Worm (Caenorhabditis elegans) whole organism, early embryonic: ENCODE measurements around the gene W05E10.2.

Source experiments
- B0310.2 ChIP-seq: sonication (generic microtip); optimal IDR thresholded peaks from 2 replicates; lab custom pipeline; 2016; ENCODE audit warnings: mild to moderate bottlenecking, missing genetic modification characterization, missing compliant biosample characterization
- F13C5.2 ChIP-seq: sonication (generic microtip); optimal IDR thresholded peaks from 2 replicates; lab custom pipeline; 2017; ENCODE audit warnings: mild to moderate bottlenecking, missing genetic modification characterization, inconsistent platforms, missing compliant biosample characterization
- aly-1 ChIP-seq: sonication (generic microtip); optimal IDR thresholded peaks from 2 replicates; lab custom pipeline; 2016; ENCODE audit warnings: missing genetic modification characterization, missing compliant biosample characterization
- ama-1 ChIP-seq: fragments of 150-350 bp; optimal IDR thresholded peaks from 2 replicates; lab custom pipeline; 2014
- ceh-13 ChIP-seq: fragments of 200-800 bp; sonication (Bioruptor generic); optimal IDR thresholded peaks from 2 replicates; lab custom pipeline; 2018; ENCODE audit warnings: mild to moderate bottlenecking, missing genetic modification characterization, missing compliant biosample characterization
- ceh-36 ChIP-seq: sonication (generic microtip); optimal IDR thresholded peaks from 2 replicates; lab custom pipeline; 2016; ENCODE audit warnings: missing genetic modification characterization, inconsistent platforms, missing compliant biosample characterization
- ets-7 ChIP-seq: sonication (generic microtip); optimal IDR thresholded peaks from 2 replicates; lab custom pipeline; 2016; ENCODE audit warnings: missing genotype, missing genetic modification characterization, missing compliant biosample characterization
- flt-1 ChIP-seq: fragments of 200-800 bp; sonication (Bioruptor generic); IDR thresholded peaks from 2 replicates; pipeline ENCODE4 v1.3.6; 2022; ENCODE audit warnings: missing genetic modification characterization, missing compliant biosample characterization
- hmbx-1 ChIP-seq: sonication (generic microtip); optimal IDR thresholded peaks from 2 replicates; lab custom pipeline; 2016; ENCODE audit warnings: mild to moderate bottlenecking, missing genetic modification characterization, missing compliant biosample characterization
- hmg-4 ChIP-seq: fragments of 200-800 bp; sonication (Bioruptor generic); optimal IDR thresholded peaks from 2 replicates; lab custom pipeline; 2018; ENCODE audit warnings: mild to moderate bottlenecking, missing genetic modification characterization, missing compliant biosample characterization
- hnd-1 ChIP-seq: sonication (generic microtip); optimal IDR thresholded peaks from 2 replicates; lab custom pipeline; 2016; ENCODE audit warnings: missing genetic modification characterization, missing compliant biosample characterization
- pes-1 ChIP-seq: fragments of 200-800 bp; sonication (Bioruptor generic); IDR thresholded peaks from 2 replicates; pipeline ENCODE4 v1.3.6; 2022; ENCODE audit warnings: missing genetic modification reagents, missing genetic modification characterization, missing compliant biosample characterization
- scrt-1 ChIP-seq: fragments of 200-800 bp; sonication (Bioruptor generic); IDR thresholded peaks from 2 replicates; pipeline ENCODE4 v1.3.6; 2022; ENCODE audit warnings: missing genetic modification characterization, missing compliant biosample characterization
- sea-1 ChIP-seq: fragments of 200-800 bp; sonication (Bioruptor generic); conservative IDR thresholded peaks from 2 replicates; pipeline ENCODE4 v1.3.6; 2022; ENCODE audit warnings: missing genetic modification characterization, missing compliant biosample characterization
- tbx-11 ChIP-seq: fragments of 200-800 bp; sonication (Bioruptor generic); IDR thresholded peaks from 2 replicates; pipeline ENCODE4 v1.3.6; 2022; ENCODE audit warnings: missing genetic modification characterization, missing compliant biosample characterization
- tbx-37 ChIP-seq: fragments of 200-800 bp; sonication (Bioruptor generic); conservative IDR thresholded peaks from 2 replicates; pipeline ENCODE4 v1.3.6; 2022; ENCODE audit warnings: missing genetic modification reagents, missing genetic modification characterization, missing compliant biosample characterization
- tra-4 ChIP-seq: sonication (generic microtip); optimal IDR thresholded peaks from 2 replicates; lab custom pipeline; 2017; ENCODE audit warnings: missing genetic modification characterization, missing compliant biosample characterization

Gene W05E10.2

ce11 chrV:11680519-11681203 lies 6.3 kb upstream of the W05E10.2 start:
- TF ChIP-seq flt-1 (GFP tag; lab: Robert Waterston, UW) (no peak), scrt-1 (GFP tag; lab: Robert Waterston, UW) (0 out of 2 replicates have a peak, but pooled peaks have one; percentile 44), B0310.2 (no peak)

- TF ChIP-seq flt-1 (GFP tag; lab: Robert Waterston, UW) (no peak), hmg-4 (GFP tag; lab: Kevin White, UChicago) (no peak), ceh-13 (GFP tag; lab: Kevin White, UChicago) (no peak), ama-1 (no peak), hnd-1 (tag; lab: Kevin White, UChicago) (no peak), sea-1 (GFP tag; lab: Robert Waterston, UW) (no peak), hmbx-1 (no peak), F13C5.2 (tag; lab: Kevin White, UChicago) (no peak), tbx-37 (GFP tag; lab: Robert Waterston, UW) (no peak), ceh-36 (no peak), scrt-1 (GFP tag; lab: Robert Waterston, UW) (no peak), aly-1 (tag; lab: Kevin White, UChicago) (no peak), tra-4 (tag; lab: Kevin White, UChicago) (no peak), pes-1 (GFP tag; lab: Robert Waterston, UW) (no peak), B0310.2 (no peak), tbx-11 (GFP tag; lab: Robert Waterston, UW) (no peak)
These were observed 4.1 kb upstream of the W05E10.2 start for ce11 chrV:11682858-11683257.

DNA sequence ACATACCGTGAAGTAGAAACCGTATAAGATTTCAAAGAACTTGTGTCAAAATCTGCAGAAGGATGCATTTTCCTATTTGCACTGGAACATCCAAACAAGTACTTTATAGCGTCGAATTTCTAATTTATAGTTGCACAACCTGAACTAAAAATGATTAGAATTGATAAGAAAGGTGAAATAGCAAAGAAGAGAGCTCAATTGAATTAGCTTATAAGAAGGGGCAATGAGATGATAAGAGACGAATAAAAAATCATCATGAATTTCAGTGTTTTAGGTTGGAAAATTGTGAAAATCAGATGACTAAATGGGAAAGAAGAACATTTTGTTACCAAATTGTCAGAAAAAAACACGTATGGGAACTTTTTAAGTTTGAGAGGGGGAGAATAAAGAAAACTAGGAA lies 4.6 kb downstream of the W05E10.2 start, which contains the start of gene W05E10.1:
W05E10.1 (minus strand) TSS at position 139 of the 400 bp plus-strand sequence.
- TF ChIP-seq sea-1 (GFP tag; lab: Robert Waterston, UW) = no peak
- no peak for TF ChIP-seq hnd-1 (tag; lab: Kevin White, UChicago)
- TF ChIP-seq F13C5.2 (tag; lab: Kevin White, UChicago) = no peak
- no peak for TF ChIP-seq ama-1
- no peak for TF ChIP-seq tra-4 (tag; lab: Kevin White, UChicago)
- no peak for TF ChIP-seq ceh-36
- TF ChIP-seq aly-1 (tag; lab: Kevin White, UChicago) = no peak
- no peak for TF ChIP-seq flt-1 (GFP tag; lab: Robert Waterston, UW)
- no peak for TF ChIP-seq pes-1 (GFP tag; lab: Robert Waterston, UW)
- no peak for TF ChIP-seq tbx-11 (GFP tag; lab: Robert Waterston, UW)
- no peak for TF ChIP-seq ets-7 (tag; lab: Kevin White, UChicago)
- no peak for TF ChIP-seq B0310.2
- no peak for TF ChIP-seq hmg-4 (GFP tag; lab: Kevin White, UChicago)
- TF ChIP-seq scrt-1 (GFP tag; lab: Robert Waterston, UW) = no peak
- no peak for TF ChIP-seq hmbx-1

DNA sequence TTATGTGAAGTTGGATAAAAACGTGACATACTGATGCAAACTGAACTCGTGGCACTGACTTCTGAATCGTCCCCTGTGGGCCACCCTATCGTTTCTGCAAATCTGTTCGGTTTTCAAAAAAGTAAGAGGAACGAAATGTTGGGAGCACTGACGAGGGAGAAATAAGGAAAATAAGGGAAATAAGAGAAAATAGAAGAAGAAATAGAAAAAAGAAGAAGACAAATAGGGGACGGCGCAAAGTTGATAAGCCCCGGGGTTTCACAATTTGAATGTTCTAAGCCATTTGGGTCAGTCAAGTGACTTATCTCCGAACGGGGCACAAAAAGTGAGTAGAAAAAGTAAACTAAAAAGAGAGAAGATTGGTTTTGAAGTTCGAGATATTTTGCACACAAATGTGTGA lies 8.6 kb downstream of the W05E10.2 start, which contains the start of gene W05E10.5:
W05E10.5 (minus strand) TSS at position 101 of the 400 bp plus-strand sequence.
- no peak for TF ChIP-seq tbx-37 (GFP tag; lab: Robert Waterston, UW)
- TF ChIP-seq F13C5.2 (tag; lab: Kevin White, UChicago) = no peak
- TF ChIP-seq ets-7 (tag; lab: Kevin White, UChicago) = no peak
- TF ChIP-seq pes-1 (GFP tag; lab: Robert Waterston, UW) = no peak
- no peak for TF ChIP-seq hmbx-1
- TF ChIP-seq ceh-13 (GFP tag; lab: Kevin White, UChicago) = no peak
- no peak for TF ChIP-seq ama-1

DNA sequence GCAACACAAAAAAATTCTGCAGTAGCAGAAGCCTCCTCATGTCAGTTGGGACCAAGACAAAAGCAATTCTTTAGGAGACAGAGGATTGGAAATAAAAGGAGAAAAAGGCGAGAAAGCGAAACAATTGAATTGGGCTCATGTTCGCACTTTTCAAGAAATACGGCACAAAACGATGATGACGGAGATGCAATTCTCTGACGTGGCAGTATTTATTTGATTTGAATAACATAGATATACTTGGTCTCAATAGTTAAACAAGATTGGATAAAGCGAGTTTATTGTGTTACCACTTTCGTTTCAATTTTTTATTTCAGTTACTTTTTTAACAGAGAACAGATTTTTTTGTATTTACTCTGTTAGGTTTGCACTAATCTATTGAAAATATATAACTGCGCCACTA lies 10.5 kb downstream of the W05E10.2 start:
- no peak for TF ChIP-seq ceh-13 (GFP tag; lab: Kevin White, UChicago)
- TF ChIP-seq hmg-4 (GFP tag; lab: Kevin White, UChicago) = no peak
- no peak for TF ChIP-seq aly-1 (tag; lab: Kevin White, UChicago)
- TF ChIP-seq pes-1 (GFP tag; lab: Robert Waterston, UW) = no peak
- TF ChIP-seq flt-1 (GFP tag; lab: Robert Waterston, UW) = no peak
- TF ChIP-seq scrt-1 (GFP tag; lab: Robert Waterston, UW) = no peak
- TF ChIP-seq tbx-37 (GFP tag; lab: Robert Waterston, UW) = no peak
- no peak for TF ChIP-seq tra-4 (tag; lab: Kevin White, UChicago)
- no peak for TF ChIP-seq ama-1
- TF ChIP-seq ceh-36 = no peak

- TF ChIP-seq flt-1 (GFP tag; lab: Robert Waterston, UW) = no peak
- no peak for TF ChIP-seq scrt-1 (GFP tag; lab: Robert Waterston, UW)
- no peak for TF ChIP-seq B0310.2
- TF ChIP-seq tra-4 (tag; lab: Kevin White, UChicago) = no peak
These were observed 17.7 kb downstream of the W05E10.2 start for ce11 chrV:11704658-11705057.

DNA sequence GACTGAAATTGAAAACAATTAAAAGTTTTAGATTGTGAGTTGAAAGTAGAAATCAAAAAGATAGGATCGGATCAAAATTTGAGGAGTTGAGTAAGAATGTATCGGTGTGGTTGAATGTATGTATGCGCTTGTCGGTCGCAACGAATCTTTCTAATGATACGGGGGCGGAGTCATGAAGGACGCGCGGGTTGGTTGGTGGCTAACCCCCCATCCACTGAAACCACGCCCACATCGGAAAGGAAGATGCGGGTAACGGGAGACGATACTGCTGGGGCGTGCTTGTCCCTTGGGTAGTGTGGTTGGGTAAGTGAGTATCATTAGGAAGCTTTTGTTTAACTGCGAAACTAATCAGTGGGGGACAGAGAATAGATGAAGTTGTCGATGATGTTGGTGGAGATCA lies 18.4 kb downstream of the W05E10.2 start, which contains the start of gene ceh-32:
ceh-32 (minus strand) TSS at position 2 of the 400 bp plus-strand sequence.
- no peak for TF ChIP-seq tbx-37 (GFP tag; lab: Robert Waterston, UW)
- TF ChIP-seq tbx-11 (GFP tag; lab: Robert Waterston, UW) = no peak
- TF ChIP-seq hmbx-1 = no peak
- TF ChIP-seq F13C5.2 (tag; lab: Kevin White, UChicago) = peak; percentile 1
- no peak for TF ChIP-seq ama-1

- no peak for TF ChIP-seq sea-1 (GFP tag; lab: Robert Waterston, UW)
- TF ChIP-seq scrt-1 (GFP tag; lab: Robert Waterston, UW) = no peak
- no peak for TF ChIP-seq pes-1 (GFP tag; lab: Robert Waterston, UW)
- TF ChIP-seq hmbx-1 = no peak
- TF ChIP-seq aly-1 (tag; lab: Kevin White, UChicago) = no peak
These were observed 19.4 kb downstream of the W05E10.2 start for ce11 chrV:11706353-11706752.
